Fruit fly (Drosophila melanogaster) whole organism, embryonic: Measurements from ENCODE around the gene CG31344.
A peak's percentile ranks its signal among the peaks of the same experiment; 100 is the strongest.

Source experiments
- Atf6 ChIP-seq: fragments of 200-800 bp; sonication (Bioruptor generic); IDR thresholded peaks from 2 replicates; pipeline ENCODE4 v1.3.6; 2022; ENCODE audit warnings: missing biosample characterization, missing genetic modification characterization
- Awh ChIP-seq: fragments of 200-800 bp; sonication (Bioruptor generic); IDR thresholded peaks from 2 replicates; pipeline ENCODE4, ENCODE4 v1.3.6; 2022; ENCODE audit warnings: missing biosample characterization, missing genetic modification characterization
- B-H1 ChIP-seq: fragments of 200-800 bp; sonication (Bioruptor generic); IDR thresholded peaks from 3 replicates; pipeline ENCODE4 v1.3.6; 2022; ENCODE audit warnings: missing biosample characterization, missing genetic modification characterization
- Bgb ChIP-seq: fragments of 200-800 bp; sonication (Bioruptor generic); IDR thresholded peaks from 2 replicates; pipeline ENCODE4 v1.3.6; 2022; ENCODE audit warnings: missing biosample characterization, missing genetic modification characterization; ENCODE audit not compliant: partially characterized antibody
- CG10462 ChIP-seq: fragments of 200-800 bp; sonication (Bioruptor generic); optimal IDR thresholded peaks from 2 replicates; lab custom pipeline; 2016; ENCODE audit warnings: missing biosample characterization, missing genetic modification characterization
- CG10543 ChIP-seq: fragments of 200-800 bp; sonication (Bioruptor generic); optimal IDR thresholded peaks from 3 replicates; lab custom pipeline; 2017; ENCODE audit warnings: missing biosample characterization, mild to moderate bottlenecking, missing genetic modification characterization, moderate library complexity
- CG11504 ChIP-seq: fragments of 200-800 bp; sonication (Bioruptor generic); optimal IDR thresholded peaks from 3 replicates; lab custom pipeline; 2019; ENCODE audit warnings: missing biosample characterization, mild to moderate bottlenecking, missing genetic modification characterization, moderate library complexity
- CG12391 ChIP-seq: fragments of 200-800 bp; sonication (Bioruptor generic); optimal IDR thresholded peaks from 3 replicates; lab custom pipeline; 2018; ENCODE audit warnings: missing biosample characterization, mild to moderate bottlenecking, missing genetic modification characterization, moderate library complexity
- CG13894 ChIP-seq: fragments of 200-800 bp; sonication (Bioruptor generic); optimal IDR thresholded peaks from 3 replicates; lab custom pipeline; 2018; ENCODE audit warnings: missing biosample characterization, mild to moderate bottlenecking, missing genetic modification characterization, moderate library complexity
- CG16863 ChIP-seq: fragments of 200-800 bp; sonication (Bioruptor generic); optimal IDR thresholded peaks from 3 replicates; lab custom pipeline; 2016; ENCODE audit warnings: missing biosample characterization, missing genetic modification characterization
- CG17385 ChIP-seq: fragments of 200-800 bp; sonication (Bioruptor generic); optimal IDR thresholded peaks from 3 replicates; lab custom pipeline; 2018; ENCODE audit warnings: missing biosample characterization, mild to moderate bottlenecking, missing genetic modification characterization
- CG17568 ChIP-seq: fragments of 200-800 bp; sonication (Bioruptor generic); optimal IDR thresholded peaks from 2 replicates; lab custom pipeline; 2018; ENCODE audit warnings: missing biosample characterization, mild to moderate bottlenecking, missing genetic modification characterization, moderate library complexity
- CG1792 ChIP-seq: fragments of 200-800 bp; sonication (Bioruptor generic); optimal IDR thresholded peaks from 2 replicates; lab custom pipeline; 2016; ENCODE audit warnings: missing biosample characterization, missing genetic modification characterization
- CG1832 ChIP-seq: fragments of 200-800 bp; sonication (Bioruptor generic); optimal IDR thresholded peaks from 2 replicates; lab custom pipeline; 2017; ENCODE audit warnings: missing biosample characterization, mild to moderate bottlenecking, missing genetic modification characterization, inconsistent platforms
- CG18476 ChIP-seq: fragments of 200-800 bp; sonication (Bioruptor generic); optimal IDR thresholded peaks from 2 replicates; lab custom pipeline; 2016; ENCODE audit warnings: missing biosample characterization, mild to moderate bottlenecking, missing genetic modification characterization
- CG2120 ChIP-seq: fragments of 200-800 bp; sonication (Bioruptor generic); optimal IDR thresholded peaks from 3 replicates; lab custom pipeline; 2016; ENCODE audit warnings: missing biosample characterization, missing genetic modification characterization
- CG30403 ChIP-seq: fragments of 200-800 bp; sonication (Bioruptor generic); optimal IDR thresholded peaks from 3 replicates; lab custom pipeline; 2016; ENCODE audit warnings: missing biosample characterization, missing genetic modification characterization
- CG30431 ChIP-seq: fragments of 200-800 bp; sonication (Bioruptor generic); optimal IDR thresholded peaks from 2 replicates; lab custom pipeline; 2017; ENCODE audit warnings: missing biosample characterization, missing genetic modification characterization
- CG32532 ChIP-seq: fragments of 200-800 bp; sonication (Bioruptor generic); IDR thresholded peaks from 2 replicates; pipeline ENCODE4 v1.3.6; 2022; ENCODE audit warnings: missing biosample characterization, missing genetic modification characterization
- CG3847 ChIP-seq: fragments of 200-800 bp; sonication (Bioruptor generic); IDR thresholded peaks from 2 replicates; pipeline ENCODE4 v1.3.6; 2022; ENCODE audit warnings: missing biosample characterization, missing genetic modification characterization
- CG4707 ChIP-seq: fragments of 200-800 bp; sonication (Bioruptor generic); optimal IDR thresholded peaks from 2 replicates; lab custom pipeline; 2018; ENCODE audit warnings: missing biosample characterization, mild to moderate bottlenecking, missing genetic modification characterization, moderate library complexity
- CG8281 ChIP-seq: fragments of 200-800 bp; sonication (Bioruptor generic); optimal IDR thresholded peaks from 2 replicates; lab custom pipeline; 2018; ENCODE audit warnings: missing biosample characterization, mild to moderate bottlenecking, missing genetic modification characterization, moderate library complexity
- CG9727 ChIP-seq: fragments of 200-800 bp; sonication (Bioruptor generic); optimal IDR thresholded peaks from 3 replicates; lab custom pipeline; 2017; ENCODE audit warnings: missing biosample characterization, mild to moderate bottlenecking, missing genetic modification characterization
- CG9797 ChIP-seq: fragments of 200-800 bp; sonication (Bioruptor generic); optimal IDR thresholded peaks from 3 replicates; lab custom pipeline; 2018; ENCODE audit warnings: missing biosample characterization, mild to moderate bottlenecking, missing genetic modification characterization
- CG9932 ChIP-seq: fragments of 200-800 bp; sonication (Bioruptor generic); IDR thresholded peaks from 2 replicates; pipeline ENCODE4 v1.3.6; 2022; ENCODE audit warnings: missing biosample characterization, missing genetic modification characterization
- CoRest ChIP-seq: fragments of 200-800 bp; sonication (Bioruptor generic); optimal IDR thresholded peaks from 3 replicates; lab custom pipeline; 2018; ENCODE audit warnings: missing biosample characterization, mild to moderate bottlenecking, missing genetic modification characterization, moderate library complexity
- Dref ChIP-seq: fragments of 200-800 bp; sonication (Bioruptor generic); IDR thresholded peaks from 2 replicates; pipeline ENCODE4 v1.3.6; 2022; ENCODE audit warnings: missing biosample characterization, missing genetic modification characterization
- Hr78 ChIP-seq, 2 experiments: fragments of 200-800 bp in 1 of 2; fragments of >200 bp in 1 of 2; sonication (Bioruptor generic) in 1 of 2; optimal IDR thresholded peaks; 2 replicates each; lab custom pipeline; 2017 to 2019; ENCODE audit warnings: missing biosample characterization in 2 of 2, missing genetic modification characterization in 2 of 2, mild to moderate bottlenecking in 1 of 2, moderate library complexity in 1 of 2
- Max ChIP-seq: fragments of 200-800 bp; sonication (Bioruptor generic); optimal IDR thresholded peaks from 2 replicates; lab custom pipeline; 2016; ENCODE audit warnings: missing biosample characterization, mild to moderate bottlenecking, missing genetic modification characterization
- Meics ChIP-seq: fragments of 200-800 bp; sonication (Bioruptor generic); optimal IDR thresholded peaks from 2 replicates; lab custom pipeline; 2017; ENCODE audit warnings: missing biosample characterization, mild to moderate bottlenecking, missing genetic modification characterization
- NC2α ChIP-seq: fragments of 200-800 bp; sonication (Bioruptor generic); optimal IDR thresholded peaks from 2 replicates; lab custom pipeline; 2016; ENCODE audit warnings: missing biosample characterization, missing genetic modification characterization
- Rx ChIP-seq: fragments of 200-800 bp; sonication (Bioruptor generic); IDR thresholded peaks from 2 replicates; pipeline ENCODE4 v1.3.6; 2022; ENCODE audit warnings: missing biosample characterization, missing genetic modification characterization
- Six4 ChIP-seq: fragments of 200-800 bp; sonication (Bioruptor generic); optimal IDR thresholded peaks from 2 replicates; lab custom pipeline; 2016; ENCODE audit warnings: missing biosample characterization, missing genetic modification characterization
- Taf1 ChIP-seq: fragments of 200-800 bp; sonication (Bioruptor generic); IDR thresholded peaks from 2 replicates; pipeline ENCODE4 v1.3.6; 2022; ENCODE audit warnings: missing biosample characterization, missing genetic modification characterization
- ase ChIP-seq: fragments of 200-800 bp; sonication (Bioruptor generic); IDR thresholded peaks from 3 replicates; pipeline ENCODE4 v1.3.6; 2022; ENCODE audit warnings: missing biosample characterization, missing genetic modification characterization
- ato ChIP-seq: fragments of 200-800 bp; sonication (Bioruptor generic); IDR thresholded peaks from 2 replicates; pipeline ENCODE4 v1.3.6; 2022; ENCODE audit warnings: missing biosample characterization, missing genetic modification characterization; ENCODE audit not compliant: partially characterized antibody
- bowl ChIP-seq: fragments of 200-800 bp; sonication (Bioruptor generic); IDR thresholded peaks from 2 replicates; pipeline ENCODE4 v1.3.6; 2022; ENCODE audit warnings: missing biosample characterization, missing genetic modification characterization
- ind ChIP-seq: fragments of 200-800 bp; sonication (Bioruptor generic); optimal IDR thresholded peaks from 3 replicates; lab custom pipeline; 2016; ENCODE audit warnings: missing biosample characterization, missing genetic modification characterization
- jing ChIP-seq: fragments of 200-800 bp; sonication (Bioruptor generic); optimal IDR thresholded peaks from 2 replicates; lab custom pipeline; 2018; ENCODE audit warnings: missing biosample characterization, mild to moderate bottlenecking, missing genetic modification characterization
- odd ChIP-seq: fragments of 200-800 bp; sonication (Bioruptor generic); optimal IDR thresholded peaks from 2 replicates; lab custom pipeline; 2017; ENCODE audit warnings: missing biosample characterization, mild to moderate bottlenecking, missing genetic modification characterization
- onecut ChIP-seq: fragments of 200-800 bp; sonication (Bioruptor generic); IDR thresholded peaks from 2 replicates; pipeline ENCODE4 v1.3.6; 2022; ENCODE audit warnings: missing biosample characterization, missing genetic modification characterization
- p53 ChIP-seq: fragments of 200-800 bp; sonication (Bioruptor generic); optimal IDR thresholded peaks from 2 replicates; lab custom pipeline; 2016; ENCODE audit warnings: missing biosample characterization, missing genetic modification characterization
- pb ChIP-seq: fragments of 200-800 bp; sonication (Bioruptor generic); optimal IDR thresholded peaks from 3 replicates; lab custom pipeline; 2016; ENCODE audit warnings: missing biosample characterization, missing genetic modification characterization
- pho ChIP-seq: fragments of 200-800 bp; sonication (Bioruptor generic); optimal IDR thresholded peaks from 2 replicates; lab custom pipeline; 2016; ENCODE audit warnings: missing biosample characterization, missing genetic modification characterization
- seq ChIP-seq: fragments of 200-800 bp; sonication (Bioruptor generic); IDR thresholded peaks from 2 replicates; pipeline ENCODE4 v1.3.6; 2022; ENCODE audit warnings: missing biosample characterization, missing genetic modification characterization
- sisA ChIP-seq: fragments of 200-800 bp; sonication (Bioruptor generic); IDR thresholded peaks from 2 replicates; pipeline ENCODE4 v1.3.6; 2022; ENCODE audit warnings: missing biosample characterization, missing genetic modification characterization
- trem ChIP-seq: fragments of 200-800 bp; optimal IDR thresholded peaks from 3 replicates; lab custom pipeline; 2019; ENCODE audit warnings: missing biosample characterization, mild to moderate bottlenecking, missing genetic modification characterization, moderate library complexity
- vnd ChIP-seq: fragments of 200-800 bp; sonication (Bioruptor generic); IDR thresholded peaks from 3 replicates; pipeline ENCODE4 v1.3.6; 2022; ENCODE audit warnings: missing biosample characterization, missing genetic modification characterization; ENCODE audit not compliant: partially characterized antibody
- z ChIP-seq: fragments of 200-800 bp; sonication (Bioruptor generic); IDR thresholded peaks from 3 replicates; pipeline ENCODE4 v1.3.6; 2022; ENCODE audit warnings: missing biosample characterization, missing genetic modification characterization
- zen2 ChIP-seq: fragments of 200-800 bp; sonication (Bioruptor generic); IDR thresholded peaks from 3 replicates; pipeline ENCODE4 v1.3.6; 2022; ENCODE audit warnings: missing biosample characterization, missing genetic modification characterization; ENCODE audit not compliant: partially characterized antibody

CG31344 gene

dm6 chr3R:15265406-15266040 is 40.4 kb upstream of the CG31344 start, which contains the start of gene ATPsynO (continued):
- TF ChIP-seq Rx (no peak), Six4 (GFP tag; lab: Kevin White, UChicago) (no peak), CG3847 (GFP tag; lab: Robert Waterston, UW) (peak; percentile 17; the same call in 1 of the 2 replicates), z (GFP tag; lab: Robert Waterston, UW) (no peak), CG1832 (GFP tag; lab: Kevin White, UChicago) (no peak), Taf1 (GFP tag; lab: Robert Waterston, UW) (no peak), CG9932 (peak; percentile 22; the same call in 1 of the 2 replicates), Awh (GFP tag; lab: Robert Waterston, UW) (no peak), ato (GFP tag; lab: Robert Waterston, UW) (no peak), CG9797 (GFP tag; lab: Kevin White, UChicago) (peak; percentile 12), CG11504 (tag; lab: Kevin White, UChicago) (no peak), Dref (GFP tag; lab: Robert Waterston, UW) (peak; percentile 85), CG32532 (GFP tag; lab: Robert Waterston, UW) (0 out of 2 replicates have a peak, but pooled peaks have one; percentile 7), Max (peak; percentile 8), CG1792 (GFP tag; lab: Kevin White, UChicago) (no peak), pb (no peak), CG9727 (GFP tag; lab: Kevin White, UChicago) (no peak), B-H1 (no peak), CG17385 (GFP tag; lab: Kevin White, UChicago) (no peak), CG16863 (GFP tag; lab: Kevin White, UChicago) (no peak), bowl (no peak), jing (GFP tag; lab: Kevin White, UChicago) (no peak), ind (no peak), Bgb (GFP tag; lab: Robert Waterston, UW) (no peak), sisA (GFP tag; lab: Robert Waterston, UW) (no peak), CoRest (no peak), vnd (GFP tag; lab: Robert Waterston, UW) (0 out of 3 replicates have a peak, but pooled peaks have one; percentile 32), pho (peak; percentile 11), CG17568 (GFP tag; lab: Kevin White, UChicago) (no peak), Meics (GFP tag; lab: Kevin White, UChicago) (no peak), trem (tag; lab: Kevin White, UChicago) (peak; percentile 69), seq (GFP tag; lab: Robert Waterston, UW) (no peak), CG8281 (tag; lab: Kevin White, UChicago) (no peak), odd (GFP tag; lab: Kevin White, UChicago) (no peak), CG2120 (GFP tag; lab: Kevin White, UChicago) (peak; percentile 58), CG10543 (GFP tag; lab: Kevin White, UChicago) (no peak), CG30403 (GFP tag; lab: Kevin White, UChicago) (peak; percentile 17), CG30431 (GFP tag; lab: Kevin White, UChicago) (no peak), onecut (GFP tag; lab: Robert Waterston, UW) (peak; percentile 39; the same call in 1 of the 2 replicates), CG18476 (GFP tag; lab: Kevin White, UChicago) (no peak), Atf6 (GFP tag; lab: Robert Waterston, UW) (no peak), CG13894 (tag; lab: Kevin White, UChicago) (no peak), zen2 (GFP tag; lab: Robert Waterston, UW) (no peak), CG4707 (GFP tag; lab: Kevin White, UChicago) (no peak), p53 (GFP tag; lab: Kevin White, UChicago) (no peak), NC2α (no peak), ase (GFP tag; lab: Robert Waterston, UW) (no peak), Hr78 (GFP tag; optimal IDR thresholded peaks at IDR 0.05; lab: Kevin White, UChicago) (no peak), CG12391 (tag; lab: Kevin White, UChicago) (peak; percentile 62), CG10462 (GFP tag; lab: Kevin White, UChicago) (no peak)
